Worm (Caenorhabditis elegans): Measurements from ENCODE around the gene fbxb-2.

fbxb-2 gene

ce11 chrV:19237204-19237603 is at the start of gene fbxb-2:
Gene fbxb-2, minus strand, starts transcription at chrV:19237304.
- TF ChIP-seq die-1 (tag; optimal IDR thresholded peaks at IDR 0.05), result no peak
- no peak for TF ChIP-seq egrh-3 (GFP tag; IDR thresholded peaks at IDR 0.05)
- TF ChIP-seq Y67H2A.10 (GFP tag; conservative IDR thresholded peaks at IDR 0.05), result no peak
- no peak for TF ChIP-seq F39B2.1 (GFP tag; IDR thresholded peaks at IDR 0.05)
- TF ChIP-seq rec-8 (tag; optimal IDR thresholded peaks at IDR 0.05), result no peak
- no peak for TF ChIP-seq ZK185.1 (tag; optimal IDR thresholded peaks at IDR 0.05; ENCODE audit: poor library complexity, severe bottlenecking)
- no peak for TF ChIP-seq attf-5 (GFP tag; optimal IDR thresholded peaks at IDR 0.05)
- TF ChIP-seq zfh-2 (GFP tag; conservative IDR thresholded peaks at IDR 0.05), result no peak
- no peak for TF ChIP-seq ccch-3 (GFP tag; optimal IDR thresholded peaks at IDR 0.05)
- TF ChIP-seq ekl-4 (GFP tag; IDR thresholded peaks at IDR 0.05), result no peak
- no peak for TF ChIP-seq somi-1 (GFP tag; optimal IDR thresholded peaks at IDR 0.05)
- TF ChIP-seq B0261.1 (tag; optimal IDR thresholded peaks at IDR 0.05), result no peak
- TF ChIP-seq K12H6.12 (tag; optimal IDR thresholded peaks at IDR 0.05), result no peak
- TF ChIP-seq ztf-3 (GFP tag; optimal IDR thresholded peaks at IDR 0.05), result no peak
- no peak for TF ChIP-seq dox-1 (GFP tag; IDR thresholded peaks at IDR 0.05)
- no peak for TF ChIP-seq egl-18 (GFP tag; IDR thresholded peaks at IDR 0.05)
- no peak for TF ChIP-seq T07F8.4 (tag; optimal IDR thresholded peaks at IDR 0.05)
- TF ChIP-seq F57A8.1 (GFP tag; optimal IDR thresholded peaks at IDR 0.05), result no peak
- no peak for TF ChIP-seq tbx-9 (tag; optimal IDR thresholded peaks at IDR 0.05; ENCODE audit: borderline replicate concordance)

ce11 chrV:19285921-19286320 is 48.8 kb upstream of the fbxb-2 start:
- TF ChIP-seq chd-7 (tag; optimal IDR thresholded peaks at IDR 0.05), result no peak

- TF ChIP-seq tlf-1 (GFP tag; optimal IDR thresholded peaks at IDR 0.05) (no peak), F57C9.4 (tag; optimal IDR thresholded peaks at IDR 0.05) (no peak), B0261.1 (tag; optimal IDR thresholded peaks at IDR 0.05) (no peak), rpc-1 (optimal IDR thresholded peaks at IDR 0.05) (no peak), rpc-1 (tag; optimal IDR thresholded peaks at IDR 0.05) (no peak), ztf-26 (tag; optimal IDR thresholded peaks at IDR 0.05) (no peak), hlh-26 (GFP tag; conservative IDR thresholded peaks at IDR 0.05) (no peak), Y53G8AR.9 (GFP tag; conservative IDR thresholded peaks at IDR 0.05) (no peak), zfh-2 (GFP tag; conservative IDR thresholded peaks at IDR 0.05) (no peak), ztf-25 (GFP tag; IDR thresholded peaks at IDR 0.05) (no peak), ceh-27 (GFP tag; optimal IDR thresholded peaks at IDR 0.05) (no peak), efl-1 (GFP tag; optimal IDR thresholded peaks at IDR 0.05) (no peak)
These were observed 45.2 kb upstream of the fbxb-2 start, which contains the start of gene fbxb-117 for ce11 chrV:19282314-19282713. Gene fbxb-117, plus strand, starts transcription at chrV:19282614.

ce11 chrV:19279888-19280287 is 42.8 kb upstream of the fbxb-2 start, which contains the start of gene F21D9.8:
Gene F21D9.8, minus strand, starts transcription at chrV:19279988.
- TF ChIP-seq ztf-26 (tag; optimal IDR thresholded peaks at IDR 0.05) (no peak), atf-7 (tag; optimal IDR thresholded peaks at IDR 0.05) (no peak), madf-10 (tag; optimal IDR thresholded peaks at IDR 0.05) (no peak), fkh-3 (tag; optimal IDR thresholded peaks at IDR 0.05) (no peak), gei-17 (GFP tag; optimal IDR thresholded peaks at IDR 0.05) (no peak), K12H6.12 (tag; optimal IDR thresholded peaks at IDR 0.05) (no peak), ztf-6 (GFP tag; IDR thresholded peaks at IDR 0.05) (no peak), let-607 (tag; optimal IDR thresholded peaks at IDR 0.05) (no peak), lir-1 (GFP tag; conservative IDR thresholded peaks at IDR 0.05) (no peak), ceh-40 (GFP tag; IDR thresholded peaks at IDR 0.05) (no peak), D2030.7 (GFP tag; IDR thresholded peaks at IDR 0.05) (no peak), nhr-90 (tag; optimal IDR thresholded peaks at IDR 0.05) (no peak), snpc-3.4 (tag; optimal IDR thresholded peaks at IDR 0.05) (no peak), cebp-1 (GFP tag; IDR thresholded peaks at IDR 0.05) (no peak), cebp-1 (tag; optimal IDR thresholded peaks at IDR 0.05) (no peak), nfya-2 (GFP tag; IDR thresholded peaks at IDR 0.05) (no peak), ceh-27 (GFP tag; optimal IDR thresholded peaks at IDR 0.05) (no peak), Y53F4B.3 (GFP tag; IDR thresholded peaks at IDR 0.05) (no peak)

Measured in whole organism, young adult.